Fruit fly (Drosophila melanogaster): Measurements from ENCODE around the gene CG13082.

CG13082 gene

dm6 chr2L:19586436-19587333 is 48.5 kb downstream of the CG13082 start, which contains the start of gene Lar (continued):
- TF ChIP-seq Bgb (GFP tag; IDR thresholded peaks at IDR 0.05; ENCODE audit: partially characterized antibody) (0 out of 2 replicates have a peak, but pooled peaks have one; percentile 22), caup (GFP tag; optimal IDR thresholded peaks at IDR 0.05; ENCODE audit: severe bottlenecking) (peak; percentile 57), Stat92E (GFP tag; optimal IDR thresholded peaks at IDR 0.05) (peak in 1 of 3 experiments; percentile 59), HLHmδ (GFP tag; optimal IDR thresholded peaks at IDR 0.05) (no peak), TFAM (GFP tag; optimal IDR thresholded peaks at IDR 0.05) (no peak), CG7963 (GFP tag; IDR thresholded peaks at IDR 0.05; ENCODE audit: partially characterized antibody) (no peak), br (optimal IDR thresholded peaks at IDR 0.05) (no peak), sim (GFP tag; IDR thresholded peaks at IDR 0.05) (peak; percentile 54; the same call in 1 of the 2 replicates), CG6813 (GFP tag; optimal IDR thresholded peaks at IDR 0.05) (peak; percentile 44), psq (GFP tag; optimal IDR thresholded peaks at IDR 0.05) (no peak), CG7786 (GFP tag; optimal IDR thresholded peaks at IDR 0.05) (peak; percentile 32), salm (tag; optimal IDR thresholded peaks at IDR 0.05) (no peak), CG2129 (GFP tag; IDR thresholded peaks at IDR 0.05; ENCODE audit: partially characterized antibody) (no peak), kah (GFP tag; optimal IDR thresholded peaks at IDR 0.05) (no peak), CG14441 (GFP tag; IDR thresholded peaks at IDR 0.05) (peak; percentile 31; the same call in 1 of the 2 replicates), NFAT (GFP tag; IDR thresholded peaks at IDR 0.05) (peak; percentile 78), fd102C (GFP tag; optimal IDR thresholded peaks at IDR 0.05) (no peak), CG2120 (GFP tag; optimal IDR thresholded peaks at IDR 0.05) (peak; percentile 86), CG11695 (GFP tag; IDR thresholded peaks at IDR 0.05) (peak; percentile 59; the same call in 1 of the 3 replicates), CG17359 (tag; optimal IDR thresholded peaks at IDR 0.05) (peak; percentile 49), Atf6 (GFP tag; IDR thresholded peaks at IDR 0.05) (peak; percentile 68), vfl (GFP tag; optimal IDR thresholded peaks at IDR 0.05) (no peak), D19A (tag; optimal IDR thresholded peaks at IDR 0.05) (peak; percentile 38), CG32532 (GFP tag; IDR thresholded peaks at IDR 0.05) (peak; percentile 78), nerfin-2 (GFP tag; IDR thresholded peaks at IDR 0.05; ENCODE audit: partially characterized antibody) (no peak), wdn (GFP tag; IDR thresholded peaks at IDR 0.05) (no peak), Xrp1 (GFP tag; IDR thresholded peaks at IDR 0.05) (peak; percentile 62; the same call in 1 of the 2 replicates), wor (GFP tag; IDR thresholded peaks at IDR 0.05) (no peak), inv (GFP tag; IDR thresholded peaks at IDR 0.05; ENCODE audit: partially characterized antibody) (no peak), CG4282 (GFP tag; optimal IDR thresholded peaks at IDR 0.05) (peak; percentile 50), Nf-YC (tag; optimal IDR thresholded peaks at IDR 0.05) (peak; percentile 60), CG32767 (GFP tag; IDR thresholded peaks at IDR 0.05) (no peak), CG9797 (GFP tag; optimal IDR thresholded peaks at IDR 0.05) (peak; percentile 44), hkb (optimal IDR thresholded peaks at IDR 0.05) (no peak), hkb (GFP tag; IDR thresholded peaks at IDR 0.05) (peak; percentile 42), CG15011 (GFP tag; optimal IDR thresholded peaks at IDR 0.05) (no peak), CG4360 (GFP tag; IDR thresholded peaks at IDR 0.05) (no peak), CG1603 (tag; optimal IDR thresholded peaks at IDR 0.05) (peak; percentile 60), dm (GFP tag; optimal IDR thresholded peaks at IDR 0.05) (peak; percentile 42), BtbVII (GFP tag; optimal IDR thresholded peaks at IDR 0.05) (no peak), dimm (GFP tag; IDR thresholded peaks at IDR 0.05) (no peak), crp (GFP tag; optimal IDR thresholded peaks at IDR 0.05) (peak; percentile 84 to 96), Elba2 (GFP tag; optimal IDR thresholded peaks at IDR 0.05) (no peak), so (GFP tag; IDR thresholded peaks at IDR 0.05) (0 out of 3 replicates have a peak, but pooled peaks have one; percentile 42), CG7372 (GFP tag; IDR thresholded peaks at IDR 0.05) (peak; percentile 43; the same call in 1 of the 2 replicates), CG6272 (GFP tag; IDR thresholded peaks at IDR 0.05) (peak; percentile 11; the same call in 1 of the 2 replicates), kay (GFP tag; optimal IDR thresholded peaks at IDR 0.05) (peak; percentile 39), CG18764 (GFP tag; optimal IDR thresholded peaks at IDR 0.05) (peak; percentile 30), MBD-R2 (GFP tag; IDR thresholded peaks at IDR 0.05) (peak; percentile 91)
